Worm (Caenorhabditis elegans): ENCODE data around the gene F32G8.3.
A peak's percentile ranks its signal among the peaks of the same experiment; 100 is the strongest.

The F32G8.3 gene

DNA sequence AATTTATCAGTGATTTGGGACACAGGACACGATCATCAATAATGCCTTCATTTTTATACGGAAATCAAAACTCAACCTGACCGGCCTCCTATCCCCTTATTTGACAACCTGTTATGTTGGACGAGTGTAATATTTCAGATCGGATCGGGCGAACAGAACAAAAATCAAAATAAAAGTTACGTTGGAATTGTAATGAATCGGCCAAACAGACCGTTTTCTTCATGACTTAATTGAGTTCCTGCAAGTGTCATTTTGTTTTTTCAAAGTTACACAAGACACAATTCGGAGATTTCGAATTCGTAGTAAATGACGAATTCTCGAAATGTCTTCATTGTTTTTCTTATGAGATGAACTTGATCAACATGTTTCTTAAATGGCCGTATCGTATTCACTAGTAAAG lies at the start of gene F32G8.3:
Gene F32G8.3 (minus strand): TSS at position 101 of the 400 bp plus-strand sequence.
- TF ChIP-seq fkh-2 (tag; optimal IDR thresholded peaks at IDR 0.05) (no peak), lsy-12 (tag; optimal IDR thresholded peaks at IDR 0.05) (no peak), ceh-9 (tag; optimal IDR thresholded peaks at IDR 0.05) (no peak), ceh-28 (tag; optimal IDR thresholded peaks at IDR 0.05) (no peak), R02D3.7 (tag; optimal IDR thresholded peaks at IDR 0.05) (no peak), unc-62 (GFP tag; optimal IDR thresholded peaks at IDR 0.05) (no peak), ceh-82 (tag; optimal IDR thresholded peaks at IDR 0.05) (no peak), sea-2 (GFP tag; optimal IDR thresholded peaks at IDR 0.05) (no peak)

DNA sequence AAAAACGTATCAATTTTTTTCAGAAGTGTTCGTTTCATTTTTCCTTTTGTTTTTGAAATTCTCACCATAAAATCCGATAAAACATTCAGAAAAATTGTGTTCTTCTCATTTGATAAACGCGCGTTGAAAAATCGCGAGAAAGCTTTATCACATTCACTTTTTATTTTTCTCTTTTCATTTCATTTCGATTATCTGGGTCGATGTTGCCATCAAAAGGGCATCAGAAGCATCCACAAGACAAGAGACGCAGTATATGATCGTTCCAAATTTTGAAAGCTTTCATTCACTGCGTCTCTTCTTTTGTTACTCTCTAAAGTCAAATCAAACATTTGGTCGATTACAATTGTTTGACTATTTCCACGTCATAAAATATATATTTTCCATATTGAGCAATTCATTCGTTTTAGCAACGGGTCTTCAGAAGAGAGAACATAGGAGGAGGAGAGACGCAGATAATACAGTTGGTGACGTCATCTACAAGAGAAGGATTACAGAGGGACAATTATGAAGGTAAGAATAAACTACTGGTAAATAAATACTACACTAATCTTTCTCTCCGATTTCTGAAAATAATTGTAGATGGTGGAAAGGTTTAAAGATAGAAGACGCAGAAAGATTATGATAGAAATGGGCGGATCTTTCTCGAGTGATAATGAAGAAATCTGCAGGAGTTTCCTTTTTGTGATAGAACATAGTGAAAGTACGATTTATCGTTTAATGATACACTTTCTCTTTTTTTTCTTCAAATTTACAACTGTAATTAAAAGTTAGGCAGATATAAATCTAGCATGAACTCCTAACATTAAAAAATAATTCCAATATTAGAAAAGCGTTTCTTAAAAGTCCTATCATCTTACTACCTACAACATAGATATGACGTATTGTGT lies 47.2 kb upstream of the F32G8.3 start, which contains the start of gene H27A22.1:
Gene H27A22.1 (plus strand): TSS at position 505 of the 887 bp plus-strand sequence.
- TF ChIP-seq nhr-23 (tag; optimal IDR thresholded peaks at IDR 0.05): peak; percentile 57
- TF ChIP-seq fkh-2 (tag; optimal IDR thresholded peaks at IDR 0.05): no peak
- TF ChIP-seq pha-4 (tag; optimal IDR thresholded peaks at IDR 0.05): peak; percentile 35
- TF ChIP-seq unc-62 (GFP tag; optimal IDR thresholded peaks at IDR 0.05): no peak

DNA sequence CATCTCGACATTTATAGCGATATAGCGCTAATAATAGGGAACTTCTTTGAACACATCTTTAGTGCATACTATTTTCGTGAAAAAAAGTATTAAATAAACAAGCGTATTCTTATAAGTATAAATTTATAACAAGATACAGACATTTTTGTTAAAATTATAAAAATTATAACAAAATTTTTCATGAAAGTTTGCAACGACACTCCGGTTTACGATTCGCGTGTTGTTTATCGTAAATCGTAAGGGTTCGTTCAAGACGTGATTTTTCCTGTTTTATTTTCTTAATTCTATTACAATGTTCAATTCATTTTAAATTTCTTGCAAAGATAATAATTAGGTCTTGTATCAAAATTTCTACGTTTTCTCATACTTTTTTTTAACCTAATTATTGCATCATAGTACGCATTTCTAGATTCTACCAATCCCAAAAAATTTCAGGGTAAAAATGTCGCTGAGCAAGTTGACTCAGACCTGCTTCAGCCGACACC lies 43.6 kb upstream of the F32G8.3 start, which contains the start of gene scpl-4:
Gene scpl-4 (plus strand): TSS at position 435 of the 485 bp plus-strand sequence.
- TF ChIP-seq nhr-237 (tag; optimal IDR thresholded peaks at IDR 0.05) (no peak), nhr-12 (tag; optimal IDR thresholded peaks at IDR 0.05) (no peak), jun-1 (tag; optimal IDR thresholded peaks at IDR 0.05) (no peak), fkh-10 (GFP tag; optimal IDR thresholded peaks at IDR 0.05) (no peak), ceh-9 (tag; optimal IDR thresholded peaks at IDR 0.05) (no peak), ceh-82 (tag; optimal IDR thresholded peaks at IDR 0.05) (no peak), elt-2 (tag; optimal IDR thresholded peaks at IDR 0.05) (no peak), pqm-1 (tag; optimal IDR thresholded peaks at IDR 0.05) (no peak), nhr-25 (tag; optimal IDR thresholded peaks at IDR 0.05) (no peak)

DNA sequence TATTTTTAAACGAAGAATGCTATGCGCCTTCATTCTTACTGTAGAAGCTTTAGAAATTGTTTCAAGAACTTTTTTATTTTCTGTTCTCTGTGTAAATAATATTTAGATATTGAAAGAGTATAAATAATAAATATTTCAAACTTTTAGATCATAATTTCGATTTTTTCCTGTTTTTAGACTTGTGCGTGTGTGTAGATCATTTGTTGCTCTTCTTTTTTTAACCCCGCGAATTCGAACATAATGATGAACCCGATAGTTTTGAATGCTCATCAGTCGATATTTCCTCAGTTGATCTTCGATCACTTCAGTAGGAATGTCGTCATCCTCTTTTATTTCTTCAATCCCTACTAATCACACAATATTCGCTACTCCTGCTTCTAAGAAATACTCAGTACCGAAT lies 42.1 kb upstream of the F32G8.3 start, which contains the start of gene T21C9.13:
Gene T21C9.13 (plus strand): TSS at position 33 of the 400 bp plus-strand sequence.
- TF ChIP-seq fkh-10 (GFP tag; optimal IDR thresholded peaks at IDR 0.05): no peak

DNA sequence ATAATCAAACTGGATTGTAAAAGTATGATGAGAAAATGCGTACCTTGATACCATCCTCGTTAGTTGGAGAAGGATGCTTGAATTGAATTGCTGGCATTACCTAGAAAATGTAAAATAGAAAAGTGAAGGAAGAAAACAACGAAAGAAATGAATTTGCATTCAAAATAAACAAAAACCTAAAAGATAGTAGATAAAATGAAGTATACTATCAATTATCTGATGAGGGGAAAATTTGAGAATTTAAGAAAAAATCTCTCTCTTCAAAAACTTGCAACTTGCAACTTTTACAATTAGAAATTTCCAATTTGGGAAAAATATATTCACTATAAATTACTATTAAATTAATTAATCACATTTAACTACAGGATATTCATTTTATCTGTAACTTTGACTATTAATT lies 39.7 kb upstream of the F32G8.3 start, which contains the start of gene T21C9.11:
Gene T21C9.11 (minus strand): TSS at position 101 of the 400 bp plus-strand sequence.
- TF ChIP-seq lin-15B (tag; optimal IDR thresholded peaks at IDR 0.05) (no peak), ceh-16 (tag; optimal IDR thresholded peaks at IDR 0.05) (no peak), pqm-1 (tag; optimal IDR thresholded peaks at IDR 0.05) (no peak), skn-1 (tag; optimal IDR thresholded peaks at IDR 0.05) (no peak), nhr-67 (tag; optimal IDR thresholded peaks at IDR 0.05) (no peak)

DNA sequence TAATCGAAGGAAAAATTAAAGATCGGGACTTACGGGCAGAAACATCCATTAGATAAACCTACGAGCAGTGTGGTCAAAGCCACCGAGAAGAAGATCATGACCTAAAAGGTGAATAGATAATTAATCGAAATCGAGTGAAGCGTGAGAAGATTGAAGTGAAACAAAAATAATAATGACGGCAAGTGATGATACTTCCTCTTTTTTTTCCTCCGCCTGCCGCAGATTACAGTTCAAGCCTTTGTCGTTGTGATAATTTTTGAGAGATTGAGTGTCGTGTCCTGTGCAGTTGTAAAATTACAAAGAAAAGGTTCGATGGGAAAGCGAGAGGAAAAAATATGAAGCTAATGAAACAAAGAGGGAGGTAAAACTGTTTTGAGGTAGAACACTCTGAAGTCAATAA lies 37.3 kb upstream of the F32G8.3 start, which contains the start of gene T21C9.9:
Gene T21C9.9 (minus strand): TSS at position 101 of the 400 bp plus-strand sequence.
- TF ChIP-seq egl-5 (tag; optimal IDR thresholded peaks at IDR 0.05): no peak
- no peak for TF ChIP-seq ceh-16 (tag; optimal IDR thresholded peaks at IDR 0.05)
- TF ChIP-seq nhr-28 (tag; optimal IDR thresholded peaks at IDR 0.05): no peak
- no peak for TF ChIP-seq elt-2 (tag; optimal IDR thresholded peaks at IDR 0.05)
- TF ChIP-seq nfya-1 (tag; optimal IDR thresholded peaks at IDR 0.05; ENCODE audit: insufficient read depth): no peak
- no peak for TF ChIP-seq jun-1 (tag; optimal IDR thresholded peaks at IDR 0.05)
- TF ChIP-seq ztf-4 (tag; optimal IDR thresholded peaks at IDR 0.05): no peak
- no peak for TF ChIP-seq daf-12 (tag; optimal IDR thresholded peaks at IDR 0.05)
- TF ChIP-seq ceh-28 (tag; optimal IDR thresholded peaks at IDR 0.05): no peak
- TF ChIP-seq pqm-1 (tag; optimal IDR thresholded peaks at IDR 0.05): no peak
- TF ChIP-seq fkh-2 (tag; optimal IDR thresholded peaks at IDR 0.05): no peak
- no peak for TF ChIP-seq nhr-12 (tag; optimal IDR thresholded peaks at IDR 0.05)
- no peak for TF ChIP-seq nhr-25 (tag; optimal IDR thresholded peaks at IDR 0.05)
- no peak for TF ChIP-seq lsy-12 (tag; optimal IDR thresholded peaks at IDR 0.05)
- no peak for TF ChIP-seq nhr-77 (tag; optimal IDR thresholded peaks at IDR 0.05)
- no peak for TF ChIP-seq nhr-43 (tag; optimal IDR thresholded peaks at IDR 0.05; ENCODE audit: poor library complexity, severe bottlenecking)
- TF ChIP-seq nhr-23 (tag; optimal IDR thresholded peaks at IDR 0.05): no peak
- no peak for TF ChIP-seq nhr-76 (tag; optimal IDR thresholded peaks at IDR 0.05)

Measured in whole organism, L3 larva.